Fruit fly (Drosophila melanogaster): ENCODE data around the gene CG7213.

The CG7213 gene

DNA sequence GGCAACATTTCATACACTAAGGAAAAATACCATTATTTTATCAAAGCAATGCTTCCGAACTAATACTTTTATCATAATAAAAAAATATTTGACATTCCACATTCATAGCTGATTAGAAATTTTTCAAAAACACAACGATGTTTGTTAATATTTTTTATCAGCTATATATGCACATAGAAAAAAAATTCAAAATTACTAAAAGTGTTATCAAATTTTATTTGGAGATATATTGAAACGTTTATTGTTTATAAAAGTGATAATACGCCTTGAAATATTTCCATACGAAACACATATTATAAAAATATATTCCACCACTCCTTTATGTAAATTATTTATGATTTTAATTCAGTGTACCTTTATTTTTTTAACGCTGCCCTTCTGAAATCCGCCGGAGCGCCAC lies 45.4 kb upstream of the CG7213 start:
- no peak for TF ChIP-seq Jra (GFP tag; optimal IDR thresholded peaks at IDR 0.05)
- TF ChIP-seq Vsx2 (GFP tag; optimal IDR thresholded peaks at IDR 0.05; ENCODE audit: partially characterized antibody) = no peak
- no peak for TF ChIP-seq Hnf4 (GFP tag; optimal IDR thresholded peaks at IDR 0.05)
- no peak for TF ChIP-seq CG32264 (GFP tag; optimal IDR thresholded peaks at IDR 0.05)
- no peak for TF ChIP-seq br (GFP tag; optimal IDR thresholded peaks at IDR 0.05)
- no peak for TF ChIP-seq CG9705 (GFP tag; optimal IDR thresholded peaks at IDR 0.05)
- TF ChIP-seq tai (GFP tag; optimal IDR thresholded peaks at IDR 0.05) = no peak
- no peak for TF ChIP-seq GATAd (GFP tag; optimal IDR thresholded peaks at IDR 0.05)
- TF ChIP-seq psq (GFP tag; optimal IDR thresholded peaks at IDR 0.05) = no peak
- TF ChIP-seq usp (GFP tag; optimal IDR thresholded peaks at IDR 0.05) = no peak
- no peak for TF ChIP-seq lola (GFP tag; optimal IDR thresholded peaks at IDR 0.05)
- TF ChIP-seq Dif (GFP tag; optimal IDR thresholded peaks at IDR 0.05; ENCODE audit: partially characterized antibody) = no peak
- TF ChIP-seq Mio (GFP tag; optimal IDR thresholded peaks at IDR 0.05) = no peak
- TF ChIP-seq woc (GFP tag; optimal IDR thresholded peaks at IDR 0.05) = no peak
- no peak for TF ChIP-seq ey (GFP tag; optimal IDR thresholded peaks at IDR 0.05)

DNA sequence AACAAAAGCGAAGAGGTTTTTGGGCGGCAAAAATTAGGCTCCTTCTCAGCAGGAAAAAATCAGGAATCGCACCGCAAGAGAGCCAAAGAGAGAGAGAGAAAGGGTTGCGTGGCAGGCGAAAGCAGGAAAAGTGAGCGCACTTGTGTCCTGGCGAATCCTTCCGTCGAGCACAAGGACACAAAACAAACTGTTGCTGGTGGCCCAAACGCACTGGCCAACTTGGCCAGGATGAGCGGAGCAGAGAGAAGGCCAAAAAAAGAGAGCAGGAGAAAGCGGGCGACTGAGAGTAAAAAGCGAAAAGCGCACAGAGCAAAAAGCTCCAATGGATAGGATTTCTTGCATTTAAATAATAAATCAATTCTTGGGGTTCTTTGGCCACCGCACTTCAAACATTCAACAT lies 44.9 kb upstream of the CG7213 start:
- no peak for TF ChIP-seq rgr (GFP tag; optimal IDR thresholded peaks at IDR 0.05)
- no peak for TF ChIP-seq Jra (GFP tag; optimal IDR thresholded peaks at IDR 0.05)
- no peak for TF ChIP-seq foxo (GFP tag; optimal IDR thresholded peaks at IDR 0.05)
- no peak for TF ChIP-seq brk (GFP tag; optimal IDR thresholded peaks at IDR 0.05)
- TF ChIP-seq Hnf4 (GFP tag; optimal IDR thresholded peaks at IDR 0.05) = no peak
- no peak for TF ChIP-seq Vsx2 (GFP tag; optimal IDR thresholded peaks at IDR 0.05; ENCODE audit: partially characterized antibody)
- no peak for TF ChIP-seq woc (GFP tag; optimal IDR thresholded peaks at IDR 0.05)
- no peak for TF ChIP-seq tai (GFP tag; optimal IDR thresholded peaks at IDR 0.05)
- no peak for TF ChIP-seq br (GFP tag; optimal IDR thresholded peaks at IDR 0.05)
- TF ChIP-seq sv (GFP tag; optimal IDR thresholded peaks at IDR 0.05) = no peak
- TF ChIP-seq GATAd (GFP tag; optimal IDR thresholded peaks at IDR 0.05) = no peak
- no peak for TF ChIP-seq dl (GFP tag; optimal IDR thresholded peaks at IDR 0.05; ENCODE audit: insufficient read depth in 1 of 2, partially characterized antibody in 2 of 2)
- no peak for TF ChIP-seq OdsH (GFP tag; optimal IDR thresholded peaks at IDR 0.05)
- no peak for TF ChIP-seq CrebA (GFP tag; optimal IDR thresholded peaks at IDR 0.05; ENCODE audit: borderline replicate concordance)
- no peak for TF ChIP-seq ey (GFP tag; optimal IDR thresholded peaks at IDR 0.05)

DNA sequence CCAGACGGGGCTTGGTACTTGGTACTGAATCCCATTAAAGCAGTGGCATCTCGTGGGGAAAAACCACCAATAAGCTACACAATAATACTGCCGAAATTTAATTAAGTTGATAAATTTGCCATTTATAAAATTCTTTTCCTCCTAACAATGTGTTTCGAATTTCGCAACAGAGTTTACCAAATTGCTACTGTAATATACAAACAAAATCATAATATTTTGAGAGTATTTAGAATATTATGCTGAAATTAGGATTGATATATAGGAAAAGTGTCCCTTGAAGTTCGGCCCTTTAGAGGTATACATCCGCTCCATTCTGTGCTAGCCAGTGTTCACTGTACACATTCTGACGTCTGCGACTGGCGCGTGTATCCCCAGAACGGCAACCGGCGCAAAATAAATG lies 44.2 kb upstream of the CG7213 start:
- peak; percentile 29 for TF ChIP-seq Sp1 (GFP tag; optimal IDR thresholded peaks at IDR 0.05)
- peak; percentile 54 for TF ChIP-seq HLH106 (tag; optimal IDR thresholded peaks at IDR 0.05)
- no peak for TF ChIP-seq N (GFP tag; optimal IDR thresholded peaks at IDR 0.05)
- peak; percentile 12 for TF ChIP-seq woc (GFP tag; optimal IDR thresholded peaks at IDR 0.05)
- TF ChIP-seq rgr (GFP tag; optimal IDR thresholded peaks at IDR 0.05) = peak; percentile 35
- no peak for TF ChIP-seq psq (GFP tag; optimal IDR thresholded peaks at IDR 0.05)
- peak; percentile 30 for TF ChIP-seq fru (GFP tag; optimal IDR thresholded peaks at IDR 0.05)
- TF ChIP-seq h (GFP tag; optimal IDR thresholded peaks at IDR 0.05) = peak; percentile 64
- TF ChIP-seq Hnf4 (GFP tag; optimal IDR thresholded peaks at IDR 0.05) = no peak
- TF ChIP-seq OdsH (GFP tag; optimal IDR thresholded peaks at IDR 0.05) = peak; percentile 20
- TF ChIP-seq dmrt93B (GFP tag; optimal IDR thresholded peaks at IDR 0.05) = peak; percentile 35
- peak in 1 of 2 experiments; percentile 49 for TF ChIP-seq foxo (GFP tag; optimal IDR thresholded peaks at IDR 0.05)
- TF ChIP-seq ey (GFP tag; optimal IDR thresholded peaks at IDR 0.05) = peak; percentile 38

DNA sequence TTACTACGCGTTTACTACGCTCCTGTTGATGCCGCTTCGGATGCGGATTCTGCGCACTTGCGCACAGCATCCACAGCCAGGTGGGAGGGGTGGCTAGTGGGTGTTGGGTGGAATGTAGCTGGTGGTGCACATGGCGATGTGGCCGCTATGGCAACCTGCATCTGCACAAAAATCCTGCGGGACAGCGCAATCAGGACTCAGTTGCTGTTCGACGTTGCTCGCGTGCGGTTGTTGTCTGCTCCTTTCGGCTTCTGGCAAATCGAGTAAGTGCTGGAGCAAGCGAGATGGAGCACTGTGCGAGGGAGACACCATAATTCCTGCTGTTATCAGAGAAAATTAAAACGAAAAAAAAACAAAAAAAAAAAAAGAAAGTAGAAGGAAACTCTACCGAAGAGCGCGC lies 531 bp upstream of the CG7213 start:
- TF ChIP-seq Sp1 (GFP tag; optimal IDR thresholded peaks at IDR 0.05) = no peak
- no peak for TF ChIP-seq Vsx2 (GFP tag; optimal IDR thresholded peaks at IDR 0.05; ENCODE audit: partially characterized antibody)
- no peak for TF ChIP-seq Hnf4 (GFP tag; optimal IDR thresholded peaks at IDR 0.05)
- no peak for TF ChIP-seq Jra (GFP tag; optimal IDR thresholded peaks at IDR 0.05)
- no peak for TF ChIP-seq HLH106 (tag; optimal IDR thresholded peaks at IDR 0.05)
- TF ChIP-seq br (GFP tag; optimal IDR thresholded peaks at IDR 0.05) = no peak
- TF ChIP-seq Abd-B (GFP tag; optimal IDR thresholded peaks at IDR 0.05) = no peak
- no peak for TF ChIP-seq CrebA (GFP tag; optimal IDR thresholded peaks at IDR 0.05; ENCODE audit: borderline replicate concordance)
- no peak for TF ChIP-seq Dfd (GFP tag; optimal IDR thresholded peaks at IDR 0.05)
- no peak for TF ChIP-seq GATAd (GFP tag; optimal IDR thresholded peaks at IDR 0.05)
- no peak for TF ChIP-seq brk (GFP tag; optimal IDR thresholded peaks at IDR 0.05)
- no peak for TF ChIP-seq sv (GFP tag; optimal IDR thresholded peaks at IDR 0.05)
- no peak for TF ChIP-seq pan (optimal IDR thresholded peaks at IDR 0.05)
- no peak for TF ChIP-seq jim (GFP tag; optimal IDR thresholded peaks at IDR 0.05)
- TF ChIP-seq tai (GFP tag; optimal IDR thresholded peaks at IDR 0.05) = no peak
- TF ChIP-seq Mio (GFP tag; optimal IDR thresholded peaks at IDR 0.05) = no peak
- no peak for TF ChIP-seq usp (GFP tag; optimal IDR thresholded peaks at IDR 0.05)
- no peak for TF ChIP-seq Myc (optimal IDR thresholded peaks at IDR 0.05)

Measured in whole organism, wandering third instar larva.